Fruit fly (Drosophila melanogaster): ENCODE data around the gene dgt1.

DNA sequence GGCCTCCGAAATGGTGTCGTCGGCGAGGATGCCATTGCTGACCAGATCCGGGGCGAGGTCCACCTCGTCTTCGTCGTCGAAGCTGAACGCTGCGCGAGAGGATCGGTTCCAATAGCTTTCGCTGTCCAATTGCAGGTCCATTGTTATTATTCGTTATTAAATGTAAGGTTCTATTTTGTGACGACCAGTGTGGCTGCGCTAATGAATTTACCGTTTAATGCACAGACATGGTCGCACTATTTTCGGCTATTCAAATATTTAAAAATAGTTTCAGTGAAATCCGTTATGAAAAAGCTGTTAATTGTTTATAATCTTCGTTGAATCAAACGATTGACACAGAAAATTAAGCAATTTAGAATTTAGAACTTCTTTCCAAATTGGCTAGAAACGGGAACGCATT is 41.0 kb downstream of the dgt1 start, which contains the start of gene Vps16B:
- TF ChIP-seq CG11617 (GFP tag; optimal IDR thresholded peaks at IDR 0.05) (no peak), Clk (GFP tag; optimal IDR thresholded peaks at IDR 0.05) (no peak), CG5204 (GFP tag; optimal IDR thresholded peaks at IDR 0.05) (no peak), Mnt (GFP tag; optimal IDR thresholded peaks at IDR 0.05) (no peak), Hr96 (GFP tag; optimal IDR thresholded peaks at IDR 0.05) (no peak), cnc (optimal IDR thresholded peaks at IDR 0.05) (no peak), CG12768 (GFP tag; optimal IDR thresholded peaks at IDR 0.05) (no peak), tj (GFP tag; optimal IDR thresholded peaks at IDR 0.05) (no peak), CG14711 (tag; optimal IDR thresholded peaks at IDR 0.05) (no peak), CG33017 (tag; optimal IDR thresholded peaks at IDR 0.05) (no peak), pad (GFP tag; optimal IDR thresholded peaks at IDR 0.05) (no peak), CG7045 (GFP tag; optimal IDR thresholded peaks at IDR 0.05) (no peak)

Measured in whole organism, adult.